Worm (Caenorhabditis elegans): ENCODE measurements around the gene M57.2.

DNA sequence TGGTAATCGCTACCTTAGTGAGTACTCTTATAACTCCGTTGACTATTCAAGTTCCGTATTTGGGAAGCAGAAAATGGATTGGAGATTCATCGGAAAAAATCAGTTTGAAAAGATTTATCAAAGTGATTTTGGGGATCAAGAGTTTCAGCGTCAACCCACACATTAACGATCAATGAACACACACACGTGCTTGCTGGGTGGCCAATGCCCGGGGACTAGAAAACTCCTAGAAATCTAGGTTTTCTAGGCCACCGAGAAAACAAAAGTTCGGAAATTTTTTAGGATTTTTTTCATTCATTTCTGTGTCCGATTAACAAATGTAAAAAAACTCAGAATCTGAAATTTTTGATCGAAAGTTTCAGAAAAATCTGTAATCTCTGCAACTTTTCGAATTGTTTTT lies 21.2 kb upstream of the M57.2 start:
- no peak for TF ChIP-seq unc-62 (GFP tag; optimal IDR thresholded peaks at IDR 0.05)
- no peak for TF ChIP-seq lsy-2 (tag; optimal IDR thresholded peaks at IDR 0.05)
- no peak for TF ChIP-seq unc-120 (tag; optimal IDR thresholded peaks at IDR 0.05; ENCODE audit: poor library complexity, severe bottlenecking)
- TF ChIP-seq elt-3 (tag; optimal IDR thresholded peaks at IDR 0.05) = no peak
- no peak for TF ChIP-seq unc-39 (tag; optimal IDR thresholded peaks at IDR 0.05)
- no peak for TF ChIP-seq pha-4 (tag; optimal IDR thresholded peaks at IDR 0.05)
- no peak for TF ChIP-seq blmp-1 (tag; optimal IDR thresholded peaks at IDR 0.05)
- no peak for TF ChIP-seq flh-1 (GFP tag; optimal IDR thresholded peaks at IDR 0.05)
- TF ChIP-seq nhr-76 (tag; optimal IDR thresholded peaks at IDR 0.05) = no peak
- no peak for TF ChIP-seq ceh-43 (GFP tag; optimal IDR thresholded peaks at IDR 0.05)
- no peak for TF ChIP-seq nhr-12 (tag; optimal IDR thresholded peaks at IDR 0.05)

Measured in whole organism, mixed stage, embryonic.